Worm (Caenorhabditis elegans): ENCODE data around the gene K09B11.4.

Gene K09B11.4

DNA sequence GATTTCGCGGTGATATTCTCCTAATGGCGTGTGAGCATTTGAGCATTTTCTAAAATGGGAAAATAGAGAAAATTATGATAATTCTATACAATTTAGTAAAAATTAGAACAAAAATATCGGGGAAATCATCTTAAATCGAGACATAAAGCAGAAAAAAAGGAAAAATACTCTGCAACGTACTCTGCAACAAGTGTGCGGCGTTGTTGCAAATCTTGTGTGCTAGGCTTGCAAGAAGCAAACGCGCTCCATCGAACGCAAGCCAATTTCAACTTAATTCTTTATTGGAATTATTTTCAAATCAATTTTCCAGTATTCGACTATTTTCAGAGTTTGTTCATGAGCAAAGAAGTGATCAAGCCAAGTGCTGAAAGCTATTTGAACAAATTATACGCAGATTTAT, 43.3 kb upstream of the K09B11.4 start, which contains the start of the genes Y62E10A.20, Y62E10A.23 and mdt-9 (continued):
- TF ChIP-seq let-607 (tag; optimal IDR thresholded peaks at IDR 0.05) = no peak
- TF ChIP-seq nhr-179 (tag; optimal IDR thresholded peaks at IDR 0.05) = no peak
- TF ChIP-seq pbrm-1 (GFP tag; IDR thresholded peaks at IDR 0.05) = no peak
- peak; percentile 39 for TF ChIP-seq ztf-18 (tag; optimal IDR thresholded peaks at IDR 0.05)
- TF ChIP-seq snpc-3.4 (tag; optimal IDR thresholded peaks at IDR 0.05) = peak; percentile 3
- peak; percentile 59 for TF ChIP-seq dox-1 (GFP tag; IDR thresholded peaks at IDR 0.05)
- no peak for TF ChIP-seq ztf-22 (GFP tag; optimal IDR thresholded peaks at IDR 0.05)
- no peak for TF ChIP-seq dpff-1 (tag; optimal IDR thresholded peaks at IDR 0.05)
- TF ChIP-seq ceh-100 (GFP tag; IDR thresholded peaks at IDR 0.05) = peak; percentile 63
- no peak for TF ChIP-seq athp-1 (tag; optimal IDR thresholded peaks at IDR 0.05)
- no peak for TF ChIP-seq bed-1 (GFP tag; IDR thresholded peaks at IDR 0.05)
- peak; percentile 61 for TF ChIP-seq snpc-1.1 (tag; optimal IDR thresholded peaks at IDR 0.05; ENCODE audit: insufficient read depth)
- TF ChIP-seq mcd-1 (GFP tag; IDR thresholded peaks at IDR 0.05) = peak; percentile 91
- TF ChIP-seq ekl-4 (GFP tag; IDR thresholded peaks at IDR 0.05) = no peak
- TF ChIP-seq madf-6 (GFP tag; IDR thresholded peaks at IDR 0.05) = peak; percentile 51; the same call in 1 of the 2 replicates
- no peak for TF ChIP-seq sdz-38 (tag; optimal IDR thresholded peaks at IDR 0.05)
- TF ChIP-seq lin-26 (GFP tag; IDR thresholded peaks at IDR 0.05) = no peak
- no peak for TF ChIP-seq madf-8 (GFP tag; conservative IDR thresholded peaks at IDR 0.05)
- no peak for TF ChIP-seq cebp-2 (GFP tag; IDR thresholded peaks at IDR 0.05)
- no peak for TF ChIP-seq hlh-26 (GFP tag; conservative IDR thresholded peaks at IDR 0.05)
- TF ChIP-seq F33H1.4 (GFP tag; IDR thresholded peaks at IDR 0.05) = peak; percentile 46
- no peak for TF ChIP-seq snpc-4 (GFP tag; optimal IDR thresholded peaks at IDR 0.05)
- TF ChIP-seq snpc-4 (tag; optimal IDR thresholded peaks at IDR 0.05) = peak; percentile 5 to 81 (median 66)
- no peak for TF ChIP-seq F57A8.1 (GFP tag; optimal IDR thresholded peaks at IDR 0.05)
- TF ChIP-seq cebp-1 (GFP tag; IDR thresholded peaks at IDR 0.05) = no peak
- peak; percentile 45 for TF ChIP-seq cebp-1 (tag; optimal IDR thresholded peaks at IDR 0.05)
- peak; percentile 40 for TF ChIP-seq D2030.7 (GFP tag; IDR thresholded peaks at IDR 0.05)
- no peak for TF ChIP-seq F37B4.10 (GFP tag; IDR thresholded peaks at IDR 0.05)
- no peak for TF ChIP-seq ztf-26 (tag; optimal IDR thresholded peaks at IDR 0.05)
- TF ChIP-seq F23B12.7 (tag; optimal IDR thresholded peaks at IDR 0.05; ENCODE audit: insufficient read depth) = peak; percentile 41
- no peak for TF ChIP-seq atf-7 (tag; optimal IDR thresholded peaks at IDR 0.05)
- TF ChIP-seq C17E4.6 (GFP tag; IDR thresholded peaks at IDR 0.05) = no peak
- TF ChIP-seq aptf-2 (GFP tag; conservative IDR thresholded peaks at IDR 0.05) = no peak
- peak; percentile 42 for TF ChIP-seq tbp1 (GFP tag; optimal IDR thresholded peaks at IDR 0.05)
- TF ChIP-seq lsl-1 (GFP tag; optimal IDR thresholded peaks at IDR 0.05) = peak; percentile 41
- no peak for TF ChIP-seq T26A5.8 (tag; optimal IDR thresholded peaks at IDR 0.05)
- peak; percentile 74 for TF ChIP-seq attf-5 (GFP tag; optimal IDR thresholded peaks at IDR 0.05)
- TF ChIP-seq sptf-2 (GFP tag; optimal IDR thresholded peaks at IDR 0.05) = no peak
- TF ChIP-seq F49E8.2 (tag; optimal IDR thresholded peaks at IDR 0.05; ENCODE audit: insufficient read depth) = peak; percentile 69
- TF ChIP-seq rcor-1 (GFP tag; IDR thresholded peaks at IDR 0.05) = no peak
- peak; percentile 49 for TF ChIP-seq dpl-1 (GFP tag; optimal IDR thresholded peaks at IDR 0.05)
- TF ChIP-seq egrh-3 (GFP tag; IDR thresholded peaks at IDR 0.05) = no peak
- TF ChIP-seq F22D6.2 (tag; optimal IDR thresholded peaks at IDR 0.05) = no peak
- TF ChIP-seq attf-3 (GFP tag; conservative IDR thresholded peaks at IDR 0.05) = no peak
- TF ChIP-seq madf-3 (GFP tag; IDR thresholded peaks at IDR 0.05) = 0 out of 2 replicates have a peak, but pooled peaks have one; percentile 43
- no peak for TF ChIP-seq tbx-9 (tag; optimal IDR thresholded peaks at IDR 0.05; ENCODE audit: borderline replicate concordance)

Data from whole organism, young adult.